Fruit fly (Drosophila melanogaster) whole organism, embryonic: ENCODE measurements around the gene Gr22b.

Experiments used
- B-H2 ChIP-seq: fragments of 200-800 bp; sonication (Bioruptor generic); optimal IDR thresholded peaks from 2 replicates; lab custom pipeline; 2018; ENCODE audit warnings: missing biosample characterization, mild to moderate bottlenecking, missing genetic modification characterization
- BEAF-32 ChIP-seq: fragments of 200-800 bp; sonication (Bioruptor generic); optimal IDR thresholded peaks from 3 replicates; lab custom pipeline; 2017; ENCODE audit warnings: missing biosample characterization, missing genetic modification characterization, mild to moderate bottlenecking, moderate library complexity, missing genetic modification reagents
- CG10267 ChIP-seq: fragments of 200-800 bp; sonication (Bioruptor generic); optimal IDR thresholded peaks from 2 replicates; lab custom pipeline; 2018; ENCODE audit warnings: missing biosample characterization, mild to moderate bottlenecking, missing genetic modification characterization, moderate library complexity
- CG11093 ChIP-seq: fragments of 200-800 bp; sonication (Bioruptor generic); IDR thresholded peaks from 3 replicates; pipeline ENCODE4 v1.3.6; 2022; ENCODE audit warnings: missing biosample characterization, missing genetic modification characterization
- CG12659 ChIP-seq: fragments of 200-800 bp; sonication (Bioruptor generic); optimal IDR thresholded peaks from 3 replicates; lab custom pipeline; 2017; ENCODE audit warnings: mild to moderate bottlenecking, missing biosample characterization, missing genetic modification reagents, missing genetic modification characterization
- CG15269 ChIP-seq: fragments of 200-800 bp; sonication (Bioruptor generic); optimal IDR thresholded peaks from 2 replicates; lab custom pipeline; 2018; ENCODE audit warnings: missing biosample characterization, mild to moderate bottlenecking, missing genetic modification characterization, moderate library complexity
- CG16779 ChIP-seq: fragments of 200-800 bp; sonication (Bioruptor generic); IDR thresholded peaks from 2 replicates; pipeline ENCODE4 v1.3.6; 2022; ENCODE audit warnings: missing biosample characterization, missing genetic modification characterization
- CG16813 ChIP-seq: fragments of 200-800 bp; sonication (Bioruptor generic); IDR thresholded peaks from 3 replicates; pipeline ENCODE4 v1.3.6; 2022; ENCODE audit warnings: missing biosample characterization, missing genetic modification characterization; ENCODE audit not compliant: partially characterized antibody
- CG1832 ChIP-seq: fragments of 200-800 bp; sonication (Bioruptor generic); optimal IDR thresholded peaks from 2 replicates; lab custom pipeline; 2017; ENCODE audit warnings: missing biosample characterization, mild to moderate bottlenecking, missing genetic modification characterization, inconsistent platforms
- CG2116 ChIP-seq: fragments of 200-800 bp; sonication (Bioruptor generic); optimal IDR thresholded peaks from 3 replicates; lab custom pipeline; 2018; ENCODE audit warnings: missing biosample characterization, mild to moderate bottlenecking, missing genetic modification characterization
- CG2889 ChIP-seq: fragments of 200-800 bp; sonication (Bioruptor generic); IDR thresholded peaks from 3 replicates; pipeline ENCODE4 v1.3.6; 2022; ENCODE audit warnings: missing biosample characterization, missing genetic modification characterization
- CG30431 ChIP-seq: fragments of 200-800 bp; sonication (Bioruptor generic); optimal IDR thresholded peaks from 2 replicates; lab custom pipeline; 2017; ENCODE audit warnings: missing biosample characterization, missing genetic modification characterization
- CG34376 ChIP-seq: fragments of 200-800 bp; sonication (Bioruptor generic); optimal IDR thresholded peaks from 2 replicates; lab custom pipeline; 2018; ENCODE audit warnings: missing biosample characterization, mild to moderate bottlenecking, missing genetic modification characterization
- CG3726 ChIP-seq: fragments of 200-800 bp; sonication (Bioruptor generic); IDR thresholded peaks from 3 replicates; pipeline ENCODE4, ENCODE4 v1.3.6; 2022; ENCODE audit warnings: missing biosample characterization, missing genetic modification characterization
- CG4282 ChIP-seq: fragments of 200-800 bp; sonication (Bioruptor generic); optimal IDR thresholded peaks from 2 replicates; lab custom pipeline; 2016; ENCODE audit warnings: missing biosample characterization, missing genetic modification characterization
- CG4617 ChIP-seq: fragments of 200-800 bp; sonication (Bioruptor generic); optimal IDR thresholded peaks from 3 replicates; lab custom pipeline; 2016; ENCODE audit warnings: missing biosample characterization, missing genetic modification characterization, borderline replicate concordance
- D19A ChIP-seq: fragments of 200-800 bp; optimal IDR thresholded peaks from 3 replicates; lab custom pipeline; 2019; ENCODE audit warnings: missing biosample characterization, mild to moderate bottlenecking, missing genetic modification characterization, moderate library complexity
- Doc3 ChIP-seq: fragments of 200-800 bp; sonication (Bioruptor generic); IDR thresholded peaks from 3 replicates; pipeline ENCODE4 v1.3.6; 2022; ENCODE audit warnings: missing biosample characterization, missing genetic modification characterization; ENCODE audit not compliant: partially characterized antibody
- HLH4C ChIP-seq: fragments of 200-800 bp; sonication (Bioruptor generic); IDR thresholded peaks from 3 replicates; pipeline ENCODE4 v1.3.6; 2022; ENCODE audit warnings: missing biosample characterization, missing genetic modification characterization; ENCODE audit not compliant: partially characterized antibody
- HLHmδ ChIP-seq: fragments of 200-800 bp; sonication (Bioruptor generic); optimal IDR thresholded peaks from 2 replicates; lab custom pipeline; 2018; ENCODE audit warnings: missing biosample characterization, mild to moderate bottlenecking, missing genetic modification characterization, moderate library complexity
- NK7.1 ChIP-seq: fragments of 200-800 bp; sonication (Bioruptor generic); optimal IDR thresholded peaks from 3 replicates; lab custom pipeline; 2016; ENCODE audit warnings: missing biosample characterization, missing genetic modification characterization
- Pdp1 ChIP-seq, 2 experiments: fragments of 200-800 bp; sonication (Bioruptor generic); optimal IDR thresholded peaks; 3 replicates each; lab custom pipeline; 2016; ENCODE audit warnings: missing biosample characterization in 2 of 2, missing genetic modification characterization in 2 of 2, mild to moderate bottlenecking in 1 of 2, moderate library complexity in 1 of 2
- TFAM ChIP-seq: fragments of 200-800 bp; sonication (Bioruptor generic); optimal IDR thresholded peaks from 2 replicates; lab custom pipeline; 2017; ENCODE audit warnings: missing biosample characterization, missing genetic modification characterization, inconsistent platforms
- Taf1 ChIP-seq: fragments of 200-800 bp; sonication (Bioruptor generic); IDR thresholded peaks from 2 replicates; pipeline ENCODE4 v1.3.6; 2022; ENCODE audit warnings: missing biosample characterization, missing genetic modification characterization
- amos ChIP-seq: fragments of 200-800 bp; sonication (Bioruptor generic); IDR thresholded peaks from 2 replicates; pipeline ENCODE4 v1.3.6; 2022; ENCODE audit warnings: missing biosample characterization, missing genetic modification characterization; ENCODE audit not compliant: partially characterized antibody
- ara ChIP-seq: fragments of 200-800 bp; sonication (Bioruptor generic); IDR thresholded peaks from 2 replicates; pipeline ENCODE4 v1.3.6; 2022; ENCODE audit warnings: missing biosample characterization, missing genetic modification characterization
- bbx ChIP-seq: fragments of 200-800 bp; sonication (Bioruptor generic); IDR thresholded peaks from 2 replicates; pipeline ENCODE4 v1.3.6; 2022; ENCODE audit warnings: missing biosample characterization, missing genetic modification characterization; ENCODE audit not compliant: partially characterized antibody
- chif ChIP-seq, 2 experiments: fragments of 200-800 bp; sonication (Bioruptor generic); optimal IDR thresholded peaks; 3 replicates each; lab custom pipeline; 2016; ENCODE audit warnings: missing biosample characterization in 2 of 2, missing genetic modification characterization in 2 of 2
- chinmo ChIP-seq: fragments of 200-800 bp; sonication (Bioruptor generic); IDR thresholded peaks from 4 replicates; pipeline ENCODE4 v1.3.6; 2022; ENCODE audit warnings: missing biosample characterization, missing genetic modification characterization; ENCODE audit not compliant: partially characterized antibody
- croc ChIP-seq: fragments of 200-800 bp; sonication (Bioruptor generic); conservative IDR thresholded peaks from 3 replicates; pipeline ENCODE4 v1.3.6; 2022; ENCODE audit warnings: missing biosample characterization, missing genetic modification characterization
- esg ChIP-seq: fragments of 200-800 bp; sonication (Bioruptor generic); conservative IDR thresholded peaks from 2 replicates; pipeline ENCODE4 v1.3.6; 2022; ENCODE audit warnings: missing biosample characterization, missing genetic modification characterization
- fd102C ChIP-seq: fragments of 200-800 bp; sonication (Bioruptor generic); optimal IDR thresholded peaks from 2 replicates; lab custom pipeline; 2018; ENCODE audit warnings: missing biosample characterization, mild to moderate bottlenecking, missing genetic modification characterization, moderate library complexity
- nerfin-2 ChIP-seq: fragments of 200-800 bp; sonication (Bioruptor generic); IDR thresholded peaks from 2 replicates; pipeline ENCODE4 v1.3.6; 2022; ENCODE audit warnings: missing biosample characterization, missing genetic modification characterization; ENCODE audit not compliant: partially characterized antibody
- otp ChIP-seq: fragments of 200-800 bp; sonication (Bioruptor generic); IDR thresholded peaks from 3 replicates; pipeline ENCODE4, ENCODE4 v1.3.6; 2022; ENCODE audit warnings: missing biosample characterization, missing genetic modification characterization
- pnt ChIP-seq: fragments of 200-800 bp; sonication (Bioruptor generic); optimal IDR thresholded peaks from 3 replicates; lab custom pipeline; 2016; ENCODE audit warnings: missing biosample characterization, missing genetic modification characterization
- prd ChIP-seq, 3 experiments: fragments of >200 bp in 2 of 3; fragments of 200-800 bp in 1 of 3; sonication (Bioruptor generic) in 1 of 3; optimal IDR thresholded peaks in 2 of 3; IDR thresholded peaks in 1 of 3; 2 replicates in 2 of 3; 3 replicates in 1 of 3; pipeline versions ENCODE4 v1.3.6 to Lab custom; 2017 to 2022; ENCODE audit warnings: missing biosample characterization in 1 of 3, missing genetic modification characterization in 1 of 3
- shn ChIP-seq: fragments of 200-800 bp; sonication (Bioruptor generic); optimal IDR thresholded peaks from 3 replicates; lab custom pipeline; 2016; ENCODE audit warnings: missing biosample characterization, missing genetic modification characterization
- slp2 ChIP-seq: fragments of 200-800 bp; sonication (Bioruptor generic); optimal IDR thresholded peaks from 2 replicates; lab custom pipeline; 2016; ENCODE audit warnings: missing biosample characterization, missing genetic modification characterization
- sna ChIP-seq: fragments of 200-800 bp; sonication (Bioruptor generic); IDR thresholded peaks from 2 replicates; pipeline ENCODE4 v1.3.6; 2022; ENCODE audit warnings: missing biosample characterization, missing genetic modification characterization; ENCODE audit not compliant: partially characterized antibody
- sr ChIP-seq: fragments of 200-800 bp; sonication (Bioruptor generic); IDR thresholded peaks from 3 replicates; pipeline ENCODE4 v1.3.6; 2022; ENCODE audit warnings: missing biosample characterization, missing genetic modification characterization
- ssp ChIP-seq: fragments of 200-800 bp; sonication (Bioruptor generic); IDR thresholded peaks from 2 replicates; pipeline ENCODE4 v1.3.6; 2022; ENCODE audit warnings: missing biosample characterization, missing genetic modification characterization
- stc ChIP-seq: fragments of 200-800 bp; sonication (Bioruptor generic); IDR thresholded peaks from 2 replicates; pipeline ENCODE4 v1.3.6; 2022; ENCODE audit warnings: missing biosample characterization, missing genetic modification characterization
- stwl ChIP-seq: fragments of 200-800 bp; sonication (Bioruptor generic); optimal IDR thresholded peaks from 3 replicates; lab custom pipeline; 2018; ENCODE audit warnings: missing biosample characterization, mild to moderate bottlenecking, missing genetic modification characterization, moderate library complexity
- vnd ChIP-seq: fragments of 200-800 bp; sonication (Bioruptor generic); IDR thresholded peaks from 3 replicates; pipeline ENCODE4 v1.3.6; 2022; ENCODE audit warnings: missing biosample characterization, missing genetic modification characterization; ENCODE audit not compliant: partially characterized antibody
- wor ChIP-seq: fragments of 200-800 bp; sonication (Bioruptor generic); IDR thresholded peaks from 2 replicates; pipeline ENCODE4 v1.3.6; 2022; ENCODE audit warnings: missing biosample characterization, missing genetic modification characterization

The Gr22b gene

DNA sequence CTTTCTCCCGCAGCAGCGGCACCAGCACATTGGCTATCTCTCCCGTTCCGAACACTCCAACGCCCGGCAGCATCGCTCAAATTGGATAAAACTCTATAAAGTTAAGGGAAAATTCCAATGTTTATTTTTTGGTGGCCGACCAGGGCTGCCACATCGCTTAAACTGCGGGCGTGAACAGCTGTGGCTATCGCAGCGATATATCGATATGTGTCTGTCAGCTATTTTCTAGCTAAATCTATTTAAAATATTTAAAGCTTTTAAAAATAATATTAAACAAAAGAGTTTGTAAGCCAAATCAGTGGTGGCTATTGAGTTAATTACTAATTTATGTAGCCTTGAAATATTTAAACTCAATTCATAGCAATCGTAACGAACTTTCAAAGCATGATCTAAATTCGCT, 41.1 kb downstream of the Gr22b start, which contains the start of the genes CG17712 and CG17648 (continued):
- TF ChIP-seq pnt (GFP tag; lab: Kevin White, UChicago) (no peak), CG3726 (GFP tag; lab: Robert Waterston, UW) (no peak), HLHmδ (no peak), CG15269 (no peak), slp2 (GFP tag; lab: Kevin White, UChicago) (no peak), sna (GFP tag; lab: Robert Waterston, UW) (peak; percentile 80), CG16813 (GFP tag; lab: Robert Waterston, UW) (peak; percentile 82), stwl (peak; percentile 86), croc (GFP tag; lab: Robert Waterston, UW) (no peak), ssp (GFP tag; lab: Robert Waterston, UW) (no peak), CG4617 (GFP tag; lab: Kevin White, UChicago) (peak; percentile 64), Doc3 (GFP tag; lab: Robert Waterston, UW) (peak; percentile 85), CG16779 (no peak), CG2889 (no peak), NK7.1 (GFP tag; lab: Kevin White, UChicago) (no peak), Pdp1 (GFP tag; optimal IDR thresholded peaks at IDR 0.05; lab: Kevin White, UChicago) (no peak), TFAM (GFP tag; lab: Kevin White, UChicago) (no peak), CG11093 (no peak), otp (GFP tag; lab: Robert Waterston, UW) (no peak), CG12659 (no peak), CG1832 (GFP tag; lab: Kevin White, UChicago) (no peak), BEAF-32 (GFP tag; lab: Kevin White, UChicago) (peak; percentile 81), chif (GFP tag; optimal IDR thresholded peaks at IDR 0.05; lab: Kevin White, UChicago) (no peak), esg (no peak), CG2116 (peak; percentile 21), fd102C (no peak), CG10267 (peak; percentile 2), Taf1 (GFP tag; lab: Robert Waterston, UW) (no peak), vnd (peak; percentile 79), stc (GFP tag; lab: Robert Waterston, UW) (no peak), D19A (no peak), wor (GFP tag; lab: Robert Waterston, UW) (no peak), ara (GFP tag; lab: Robert Waterston, UW) (no peak), sr (GFP tag; lab: Robert Waterston, UW) (no peak)

DNA sequence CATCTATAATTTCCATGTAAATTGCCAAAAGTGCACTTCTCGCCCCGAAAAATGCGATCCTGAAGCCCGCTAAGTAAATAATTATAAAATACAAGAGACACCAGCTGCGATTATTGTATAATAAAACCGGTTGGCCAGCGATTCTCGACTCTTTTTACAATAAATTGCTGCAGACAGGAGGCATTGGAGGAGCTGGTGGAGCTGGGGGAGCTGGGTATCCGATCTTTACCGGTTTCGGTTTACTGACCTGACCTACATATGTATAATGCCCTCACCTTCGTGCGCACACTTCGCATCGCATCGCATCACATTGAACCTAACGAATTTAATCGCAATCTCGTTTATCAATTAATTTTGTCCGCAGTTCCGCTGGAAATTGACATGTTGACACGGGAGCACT, 44.7 kb downstream of the Gr22b start:
- TF ChIP-seq HLH4C (GFP tag; lab: Robert Waterston, UW) (no peak), chinmo (GFP tag; lab: Robert Waterston, UW) (0 out of 4 replicates have a peak, but pooled peaks have one; percentile 59)
- TF ChIP-seq, all 482 proteins: peak for 1

DNA sequence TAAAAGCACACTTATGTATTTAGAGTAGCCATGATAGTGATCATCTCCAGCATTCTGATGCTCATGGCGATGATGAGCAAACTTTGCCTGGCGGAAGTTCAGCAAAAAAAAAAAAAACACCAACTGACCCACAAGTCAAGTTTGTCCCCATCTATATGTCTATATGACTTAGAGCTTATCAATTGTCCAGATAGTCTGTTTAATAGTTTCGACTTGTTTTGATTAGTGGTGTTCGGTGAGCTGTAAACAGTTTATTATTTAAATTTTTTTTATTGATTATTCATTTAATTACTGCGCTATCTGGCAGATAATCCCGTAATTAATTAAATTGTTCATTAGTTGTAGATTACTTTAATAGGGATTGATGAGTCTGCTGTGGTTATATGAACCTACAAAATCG, 49.3 kb downstream of the Gr22b start:
- TF ChIP-seq nerfin-2 (GFP tag; lab: Robert Waterston, UW) (no peak), prd (optimal IDR thresholded peaks at IDR 0.05; lab: Kevin White, UChicago) (no peak), prd (GFP tag; IDR thresholded peaks at IDR 0.05; lab: Robert Waterston, UW) (no peak), CG34376 (peak; percentile 31), amos (GFP tag; lab: Robert Waterston, UW) (no peak), bbx (GFP tag; lab: Robert Waterston, UW) (no peak), CG4282 (no peak), CG30431 (GFP tag; lab: Kevin White, UChicago) (no peak), shn (GFP tag; lab: Kevin White, UChicago) (no peak), B-H2 (GFP tag; lab: Kevin White, UChicago) (no peak)
